Worm (Caenorhabditis elegans): ENCODE results near the gene F56D6.12.

- TF ChIP-seq zag-1 (tag; optimal IDR thresholded peaks at IDR 0.05) (no peak), F13H6.1 (tag; optimal IDR thresholded peaks at IDR 0.05) (no peak), mab-5 (tag; optimal IDR thresholded peaks at IDR 0.05) (no peak), egl-27 (tag; optimal IDR thresholded peaks at IDR 0.05) (no peak), ztf-11 (tag; optimal IDR thresholded peaks at IDR 0.05) (no peak), dmd-4 (tag; optimal IDR thresholded peaks at IDR 0.05) (no peak), unc-55 (GFP tag; optimal IDR thresholded peaks at IDR 0.05) (no peak), unc-39 (tag; optimal IDR thresholded peaks at IDR 0.05) (no peak), aly-2 (tag; optimal IDR thresholded peaks at IDR 0.05) (no peak), ztf-1 (GFP tag; conservative IDR thresholded peaks at IDR 0.05) (no peak), lin-13 (GFP tag; optimal IDR thresholded peaks at IDR 0.05) (no peak), nhr-77 (tag; optimal IDR thresholded peaks at IDR 0.05) (no peak)
These were observed 5.0 kb upstream of the F56D6.12 start, which contains the start of gene F56D6.6 for ce11 chrIV:3902955-3903354.
